Worm (Caenorhabditis elegans): ENCODE data around the gene Y17G9B.2.

Gene Y17G9B.2

ce11 chrIV:4810377-4810984 lies 46.5 kb downstream of the Y17G9B.2 start, which contains the start of gene eif-1.A (continued):
- TF ChIP-seq attf-5 (GFP tag; optimal IDR thresholded peaks at IDR 0.05) = peak; percentile 66
- TF ChIP-seq mcd-1 (GFP tag; IDR thresholded peaks at IDR 0.05) = peak; percentile 65
- no peak for TF ChIP-seq hmg-20 (GFP tag; IDR thresholded peaks at IDR 0.05)
- no peak for TF ChIP-seq ekl-4 (GFP tag; IDR thresholded peaks at IDR 0.05)
- TF ChIP-seq let-607 (tag; optimal IDR thresholded peaks at IDR 0.05) = peak in 1 of 2 experiments; percentile 7
- no peak for TF ChIP-seq Y79H2A.3 (GFP tag; conservative IDR thresholded peaks at IDR 0.05)
- TF ChIP-seq attf-6 (GFP tag; IDR thresholded peaks at IDR 0.05) = no peak
- no peak for TF ChIP-seq T07F8.4 (tag; optimal IDR thresholded peaks at IDR 0.05)
- peak; percentile 4 for TF ChIP-seq rpc-1 (optimal IDR thresholded peaks at IDR 0.05)
- TF ChIP-seq rpc-1 (tag; optimal IDR thresholded peaks at IDR 0.05) = no peak
- no peak for TF ChIP-seq somi-1 (GFP tag; optimal IDR thresholded peaks at IDR 0.05)
- no peak for TF ChIP-seq snpc-3.4 (tag; optimal IDR thresholded peaks at IDR 0.05)
- no peak for TF ChIP-seq B0261.1 (tag; optimal IDR thresholded peaks at IDR 0.05)
- no peak for TF ChIP-seq nhr-80 (tag; optimal IDR thresholded peaks at IDR 0.05)
- TF ChIP-seq snpc-4 (GFP tag; optimal IDR thresholded peaks at IDR 0.05) = peak; percentile 33
- TF ChIP-seq snpc-4 (tag; optimal IDR thresholded peaks at IDR 0.05) = peak; percentile 0 to 84 (median 43)
- TF ChIP-seq dpl-1 (GFP tag; optimal IDR thresholded peaks at IDR 0.05) = peak; percentile 18
- no peak for TF ChIP-seq ceh-79 (tag; optimal IDR thresholded peaks at IDR 0.05)
- no peak for TF ChIP-seq him-1 (tag; optimal IDR thresholded peaks at IDR 0.05)
- no peak for TF ChIP-seq atf-7 (tag; optimal IDR thresholded peaks at IDR 0.05)
- no peak for TF ChIP-seq Y95B8A.8 (GFP tag; IDR thresholded peaks at IDR 0.05)
- no peak for TF ChIP-seq ceh-100 (GFP tag; IDR thresholded peaks at IDR 0.05)
- TF ChIP-seq ceh-58 (GFP tag; IDR thresholded peaks at IDR 0.05) = no peak
- TF ChIP-seq ceh-27 (GFP tag; optimal IDR thresholded peaks at IDR 0.05) = no peak
- TF ChIP-seq D2030.7 (GFP tag; IDR thresholded peaks at IDR 0.05) = peak; percentile 46; the same call in 1 of the 2 replicates
- peak; percentile 27; the same call in 1 of the 2 replicates for TF ChIP-seq pbrm-1 (GFP tag; IDR thresholded peaks at IDR 0.05)
- TF ChIP-seq F49E8.2 (tag; optimal IDR thresholded peaks at IDR 0.05; ENCODE audit: insufficient read depth) = peak; percentile 6
- no peak for TF ChIP-seq attf-3 (GFP tag; conservative IDR thresholded peaks at IDR 0.05)
- TF ChIP-seq F37B4.10 (GFP tag; IDR thresholded peaks at IDR 0.05) = no peak
- no peak for TF ChIP-seq lir-1 (GFP tag; conservative IDR thresholded peaks at IDR 0.05)
- TF ChIP-seq gei-17 (GFP tag; optimal IDR thresholded peaks at IDR 0.05) = no peak
- peak; percentile 5 for TF ChIP-seq efl-1 (GFP tag; optimal IDR thresholded peaks at IDR 0.05)
- no peak for TF ChIP-seq F39B2.1 (GFP tag; IDR thresholded peaks at IDR 0.05)
- no peak for TF ChIP-seq madf-3 (GFP tag; IDR thresholded peaks at IDR 0.05)
- TF ChIP-seq xnd-1 (tag; optimal IDR thresholded peaks at IDR 0.05) = no peak
- no peak for TF ChIP-seq hlh-26 (GFP tag; conservative IDR thresholded peaks at IDR 0.05)
- no peak for TF ChIP-seq dox-1 (GFP tag; IDR thresholded peaks at IDR 0.05)
- TF ChIP-seq C06A6.2 (GFP tag; conservative IDR thresholded peaks at IDR 0.05) = no peak
- TF ChIP-seq unc-62 (GFP tag; optimal IDR thresholded peaks at IDR 0.05) = no peak
- TF ChIP-seq F33H1.4 (GFP tag; IDR thresholded peaks at IDR 0.05) = peak; percentile 41; the same call in 1 of the 2 replicates
- TF ChIP-seq Y67H2A.10 (GFP tag; conservative IDR thresholded peaks at IDR 0.05) = no peak
- no peak for TF ChIP-seq C17E4.6 (GFP tag; IDR thresholded peaks at IDR 0.05)
- no peak for TF ChIP-seq ceh-91 (GFP tag; IDR thresholded peaks at IDR 0.05)
- TF ChIP-seq F10E7.11 (tag; optimal IDR thresholded peaks at IDR 0.05) = no peak
- TF ChIP-seq ztf-26 (tag; optimal IDR thresholded peaks at IDR 0.05) = no peak
- no peak for TF ChIP-seq zfh-2 (GFP tag; conservative IDR thresholded peaks at IDR 0.05)
- TF ChIP-seq T26A5.8 (tag; optimal IDR thresholded peaks at IDR 0.05) = no peak
- no peak for TF ChIP-seq rcor-1 (GFP tag; IDR thresholded peaks at IDR 0.05)
- TF ChIP-seq ets-4 (GFP tag; optimal IDR thresholded peaks at IDR 0.05) = no peak

Data from whole organism, young adult.